Fruit fly (Drosophila melanogaster) whole organism, embryonic: ENCODE measurements around the gene Fatp1.
A peak's percentile ranks its signal among the peaks of the same experiment; 100 is the strongest.

Experiments
- CG10565 ChIP-seq: fragments of 200-800 bp; sonication (Bioruptor generic); optimal IDR thresholded peaks from 3 replicates; lab custom pipeline; 2016; ENCODE audit warnings: missing biosample characterization, mild to moderate bottlenecking, missing genetic modification characterization
- CG15479 ChIP-seq: fragments of 200-800 bp; sonication (Bioruptor generic); optimal IDR thresholded peaks from 3 replicates; lab custom pipeline; 2019; ENCODE audit warnings: missing biosample characterization, mild to moderate bottlenecking, missing genetic modification characterization, moderate library complexity
- CG1792 ChIP-seq: fragments of 200-800 bp; sonication (Bioruptor generic); optimal IDR thresholded peaks from 2 replicates; lab custom pipeline; 2016; ENCODE audit warnings: missing biosample characterization, missing genetic modification characterization
- CG2116 ChIP-seq: fragments of 200-800 bp; sonication (Bioruptor generic); optimal IDR thresholded peaks from 3 replicates; lab custom pipeline; 2018; ENCODE audit warnings: missing biosample characterization, mild to moderate bottlenecking, missing genetic modification characterization
- CG2129 ChIP-seq: fragments of 200-800 bp; sonication (Bioruptor generic); IDR thresholded peaks from 2 replicates; pipeline ENCODE4 v1.3.6; 2022; ENCODE audit warnings: missing biosample characterization, missing genetic modification characterization; ENCODE audit not compliant: partially characterized antibody
- ase ChIP-seq: fragments of 200-800 bp; sonication (Bioruptor generic); IDR thresholded peaks from 3 replicates; pipeline ENCODE4 v1.3.6; 2022; ENCODE audit warnings: missing biosample characterization, missing genetic modification characterization
- chinmo ChIP-seq: fragments of 200-800 bp; sonication (Bioruptor generic); IDR thresholded peaks from 4 replicates; pipeline ENCODE4 v1.3.6; 2022; ENCODE audit warnings: missing biosample characterization, missing genetic modification characterization; ENCODE audit not compliant: partially characterized antibody
- ems ChIP-seq: fragments of 200-800 bp; sonication (Bioruptor generic); optimal IDR thresholded peaks from 3 replicates; lab custom pipeline; 2016; ENCODE audit warnings: missing biosample characterization, missing genetic modification characterization
- jumu ChIP-seq: fragments of 200-800 bp; sonication (Bioruptor generic); optimal IDR thresholded peaks from 3 replicates; lab custom pipeline; 2016; ENCODE audit warnings: missing biosample characterization, missing genetic modification characterization
- peb ChIP-seq: fragments of 200-800 bp; sonication (Bioruptor generic); IDR thresholded peaks from 2 replicates; pipeline ENCODE4 v1.3.6; 2022; ENCODE audit warnings: missing biosample characterization, missing genetic modification characterization

DNA sequence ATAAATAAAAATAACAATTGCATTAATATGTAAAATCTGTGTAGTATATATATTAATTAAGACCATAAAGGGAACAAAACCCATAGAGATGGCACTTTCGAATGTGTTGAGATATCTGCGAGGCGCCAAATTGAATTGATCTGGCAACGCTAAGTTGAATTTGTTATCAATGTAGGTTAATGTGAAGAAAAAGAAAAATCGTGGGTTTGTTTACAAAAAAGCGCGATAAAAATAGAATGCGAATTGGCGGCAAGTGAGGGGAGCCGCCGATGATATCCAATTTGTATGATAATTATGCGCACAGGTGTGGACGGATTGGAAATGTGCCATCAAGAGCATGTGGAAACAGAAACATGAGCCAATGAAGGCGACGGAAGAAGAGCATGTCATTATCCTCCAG is 37.2 kb downstream of the Fatp1 start:
- TF ChIP-seq CG10565 (GFP tag; lab: Kevin White, UChicago) (no peak), ems (GFP tag; lab: Kevin White, UChicago) (no peak), CG15479 (no peak), ase (GFP tag; lab: Robert Waterston, UW) (no peak), chinmo (GFP tag; lab: Robert Waterston, UW) (no peak), CG1792 (GFP tag; lab: Kevin White, UChicago) (no peak), jumu (GFP tag; lab: Kevin White, UChicago) (no peak), peb (GFP tag; lab: Robert Waterston, UW) (no peak), CG2116 (peak; percentile 39), CG2129 (GFP tag; lab: Robert Waterston, UW) (no peak)
